Fruit fly (Drosophila melanogaster) whole organism, embryonic: Measurements from ENCODE around the gene alphaSnap.

Experiments
- Aef1 ChIP-seq: fragments of 200-800 bp; sonication (Bioruptor generic); IDR thresholded peaks from 3 replicates; pipeline ENCODE4 v1.3.6; 2022; ENCODE audit warnings: missing biosample characterization, missing genetic modification characterization
- Atf3 ChIP-seq: fragments of 200-800 bp; sonication (Bioruptor generic); optimal IDR thresholded peaks from 3 replicates; lab custom pipeline; 2016; ENCODE audit warnings: missing biosample characterization, missing genetic modification characterization
- Bdp1 ChIP-seq: fragments of 200-800 bp; sonication (Bioruptor generic); optimal IDR thresholded peaks from 3 replicates; lab custom pipeline; 2016; ENCODE audit warnings: missing biosample characterization, missing genetic modification characterization
- Blimp-1 ChIP-seq: fragments of 200-800 bp; sonication (Bioruptor generic); optimal IDR thresholded peaks from 3 replicates; lab custom pipeline; 2018; ENCODE audit warnings: missing biosample characterization, missing genetic modification characterization, mild to moderate bottlenecking, moderate library complexity, missing genetic modification reagents
- CG11093 ChIP-seq: fragments of 200-800 bp; sonication (Bioruptor generic); IDR thresholded peaks from 3 replicates; pipeline ENCODE4 v1.3.6; 2022; ENCODE audit warnings: missing biosample characterization, missing genetic modification characterization
- CG11456 ChIP-seq: fragments of 200-800 bp; sonication (Bioruptor generic); IDR thresholded peaks from 3 replicates; pipeline ENCODE4 v1.3.6; 2022; ENCODE audit warnings: missing biosample characterization, missing genetic modification characterization
- CG11504 ChIP-seq: fragments of 200-800 bp; sonication (Bioruptor generic); optimal IDR thresholded peaks from 3 replicates; lab custom pipeline; 2019; ENCODE audit warnings: missing biosample characterization, mild to moderate bottlenecking, missing genetic modification characterization, moderate library complexity
- CG11696 ChIP-seq: fragments of 200-800 bp; sonication (Bioruptor generic); IDR thresholded peaks from 2 replicates; pipeline ENCODE4 v1.3.6; 2022; ENCODE audit warnings: missing biosample characterization, missing genetic modification characterization
- CG12299 ChIP-seq: fragments of 200-800 bp; sonication (Bioruptor generic); optimal IDR thresholded peaks from 2 replicates; lab custom pipeline; 2018; ENCODE audit warnings: missing biosample characterization, mild to moderate bottlenecking, missing genetic modification characterization
- CG12659 ChIP-seq: fragments of 200-800 bp; sonication (Bioruptor generic); optimal IDR thresholded peaks from 3 replicates; lab custom pipeline; 2017; ENCODE audit warnings: mild to moderate bottlenecking, missing biosample characterization, missing genetic modification reagents, missing genetic modification characterization
- CG15073 ChIP-seq: fragments of 200-800 bp; sonication (Bioruptor generic); optimal IDR thresholded peaks from 2 replicates; lab custom pipeline; 2016; ENCODE audit warnings: missing biosample characterization, missing genetic modification characterization
- CG17328 ChIP-seq: fragments of 200-800 bp; sonication (Bioruptor generic); IDR thresholded peaks from 2 replicates; pipeline ENCODE4 v1.3.6; 2022; ENCODE audit warnings: missing biosample characterization, missing genetic modification characterization
- CG17361 ChIP-seq: fragments of 200-800 bp; sonication (Bioruptor generic); IDR thresholded peaks from 3 replicates; pipeline ENCODE4 v1.3.6; 2022; ENCODE audit warnings: missing biosample characterization, missing genetic modification characterization
- CG17385 ChIP-seq: fragments of 200-800 bp; sonication (Bioruptor generic); optimal IDR thresholded peaks from 3 replicates; lab custom pipeline; 2018; ENCODE audit warnings: missing biosample characterization, mild to moderate bottlenecking, missing genetic modification characterization
- CG17612 ChIP-seq: fragments of 200-800 bp; sonication (Bioruptor generic); IDR thresholded peaks from 2 replicates; pipeline ENCODE4 v1.3.6; 2022; ENCODE audit warnings: missing biosample characterization, missing genetic modification characterization
- CG2712 ChIP-seq: fragments of 200-800 bp; optimal IDR thresholded peaks from 3 replicates; lab custom pipeline; 2019; ENCODE audit warnings: missing biosample characterization, mild to moderate bottlenecking, missing genetic modification characterization, moderate library complexity
- CG2889 ChIP-seq: fragments of 200-800 bp; sonication (Bioruptor generic); IDR thresholded peaks from 3 replicates; pipeline ENCODE4 v1.3.6; 2022; ENCODE audit warnings: missing biosample characterization, missing genetic modification characterization
- CG4282 ChIP-seq: fragments of 200-800 bp; sonication (Bioruptor generic); optimal IDR thresholded peaks from 2 replicates; lab custom pipeline; 2016; ENCODE audit warnings: missing biosample characterization, missing genetic modification characterization
- CG5180 ChIP-seq: fragments of 200-800 bp; sonication (Bioruptor generic); optimal IDR thresholded peaks from 3 replicates; lab custom pipeline; 2017; ENCODE audit warnings: missing biosample characterization, missing genetic modification characterization, mild to moderate bottlenecking, moderate library complexity, missing genetic modification reagents
- CG5953 ChIP-seq: fragments of 200-800 bp; sonication (Bioruptor generic); IDR thresholded peaks from 2 replicates; pipeline ENCODE4 v1.3.6; 2022; ENCODE audit warnings: missing biosample characterization, missing genetic modification characterization
- Dek ChIP-seq: fragments of 200-800 bp; sonication (Bioruptor generic); optimal IDR thresholded peaks from 3 replicates; lab custom pipeline; 2019; ENCODE audit warnings: missing biosample characterization, mild to moderate bottlenecking, missing genetic modification characterization, moderate library complexity
- E2f1 ChIP-seq: fragments of 200-800 bp; sonication (Bioruptor generic); IDR thresholded peaks from 2 replicates; pipeline ENCODE4 v1.3.6; 2022; ENCODE audit warnings: missing biosample characterization, missing genetic modification characterization
- Elba2 ChIP-seq: fragments of 200-800 bp; sonication (Bioruptor generic); optimal IDR thresholded peaks from 3 replicates; lab custom pipeline; 2016; ENCODE audit warnings: missing biosample characterization, missing genetic modification characterization
- Hey ChIP-seq: fragments of 200-800 bp; sonication (Bioruptor generic); optimal IDR thresholded peaks from 3 replicates; lab custom pipeline; 2018; ENCODE audit warnings: missing biosample characterization, mild to moderate bottlenecking, missing genetic modification characterization
- Hr3 ChIP-seq: fragments of 200-800 bp; sonication (Bioruptor generic); optimal IDR thresholded peaks from 3 replicates; lab custom pipeline; 2016; ENCODE audit warnings: missing biosample characterization, missing genetic modification characterization
- Hr78 ChIP-seq, 2 experiments: fragments of 200-800 bp in 1 of 2; fragments of >200 bp in 1 of 2; sonication (Bioruptor generic) in 1 of 2; optimal IDR thresholded peaks; 2 replicates each; lab custom pipeline; 2017 to 2019; ENCODE audit warnings: missing biosample characterization in 2 of 2, missing genetic modification characterization in 2 of 2, mild to moderate bottlenecking in 1 of 2, moderate library complexity in 1 of 2
- Hsf ChIP-seq: fragments of 200-800 bp; sonication (Bioruptor generic); optimal IDR thresholded peaks from 3 replicates; lab custom pipeline; 2016; ENCODE audit warnings: missing biosample characterization, missing genetic modification characterization
- Jarid2 ChIP-seq: fragments of 200-800 bp; sonication (Bioruptor generic); optimal IDR thresholded peaks from 3 replicates; lab custom pipeline; 2017; ENCODE audit warnings: mild to moderate bottlenecking, missing biosample characterization, missing genetic modification reagents, missing genetic modification characterization
- MBD-R2 ChIP-seq: fragments of 200-800 bp; sonication (Bioruptor generic); IDR thresholded peaks from 2 replicates; pipeline ENCODE4 v1.3.6; 2022; ENCODE audit warnings: missing biosample characterization, missing genetic modification characterization
- Nf-YB ChIP-seq: fragments of 200-800 bp; sonication (Bioruptor generic); optimal IDR thresholded peaks from 3 replicates; lab custom pipeline; 2019; ENCODE audit warnings: missing biosample characterization, mild to moderate bottlenecking, missing genetic modification characterization, moderate library complexity
- NfI ChIP-seq: fragments of 200-800 bp; sonication (Bioruptor generic); optimal IDR thresholded peaks from 3 replicates; lab custom pipeline; 2018; ENCODE audit warnings: missing biosample characterization, mild to moderate bottlenecking, missing genetic modification characterization, moderate library complexity
- Ravus ChIP-seq: fragments of 200-800 bp; sonication (Bioruptor generic); IDR thresholded peaks from 2 replicates; pipeline ENCODE4 v1.3.6; 2022; ENCODE audit warnings: missing biosample characterization, missing genetic modification characterization
- Sin3A ChIP-seq: fragments of >200 bp; optimal IDR thresholded peaks from 2 replicates; lab custom pipeline; 2018
- bbx ChIP-seq: fragments of 200-800 bp; sonication (Bioruptor generic); IDR thresholded peaks from 2 replicates; pipeline ENCODE4 v1.3.6; 2022; ENCODE audit warnings: missing biosample characterization, missing genetic modification characterization; ENCODE audit not compliant: partially characterized antibody
- corto ChIP-seq: fragments of 200-800 bp; sonication (Bioruptor generic); optimal IDR thresholded peaks from 2 replicates; lab custom pipeline; 2016; ENCODE audit warnings: missing biosample characterization, mild to moderate bottlenecking, missing genetic modification characterization, moderate library complexity
- esg ChIP-seq: fragments of 200-800 bp; sonication (Bioruptor generic); conservative IDR thresholded peaks from 2 replicates; pipeline ENCODE4 v1.3.6; 2022; ENCODE audit warnings: missing biosample characterization, missing genetic modification characterization
- ewg ChIP-seq: fragments of 200-800 bp; sonication (Bioruptor generic); optimal IDR thresholded peaks from 3 replicates; lab custom pipeline; 2017; ENCODE audit warnings: mild to moderate bottlenecking, missing biosample characterization, missing genetic modification reagents, missing genetic modification characterization
- gcm ChIP-seq: fragments of 200-800 bp; sonication (Bioruptor generic); optimal IDR thresholded peaks from 2 replicates; lab custom pipeline; 2019; ENCODE audit warnings: missing biosample characterization, mild to moderate bottlenecking, missing genetic modification characterization, moderate library complexity
- grn ChIP-seq: fragments of 200-800 bp; sonication (Bioruptor generic); optimal IDR thresholded peaks from 3 replicates; lab custom pipeline; 2017; ENCODE audit warnings: missing biosample characterization, missing genetic modification characterization
- gro ChIP-seq: fragments of 200-800 bp; sonication (Bioruptor generic); optimal IDR thresholded peaks from 2 replicates; lab custom pipeline; 2016; ENCODE audit warnings: missing biosample characterization, missing genetic modification characterization
- lilli ChIP-seq: fragments of 200-800 bp; sonication (Bioruptor generic); optimal IDR thresholded peaks from 3 replicates; lab custom pipeline; 2016; ENCODE audit warnings: missing biosample characterization, missing genetic modification characterization
- mam ChIP-seq: fragments of 200-800 bp; sonication (Bioruptor generic); optimal IDR thresholded peaks from 3 replicates; lab custom pipeline; 2016; ENCODE audit warnings: missing biosample characterization, missing genetic modification characterization
- nerfin-1 ChIP-seq: fragments of 200-800 bp; sonication (Bioruptor generic); optimal IDR thresholded peaks from 3 replicates; lab custom pipeline; 2019; ENCODE audit warnings: missing biosample characterization, mild to moderate bottlenecking, missing genetic modification characterization, moderate library complexity
- nerfin-2 ChIP-seq: fragments of 200-800 bp; sonication (Bioruptor generic); IDR thresholded peaks from 2 replicates; pipeline ENCODE4 v1.3.6; 2022; ENCODE audit warnings: missing biosample characterization, missing genetic modification characterization; ENCODE audit not compliant: partially characterized antibody
- nom ChIP-seq: fragments of 200-800 bp; sonication (Bioruptor generic); optimal IDR thresholded peaks from 2 replicates; lab custom pipeline; 2017; ENCODE audit warnings: missing biosample characterization, missing genetic modification characterization, mild to moderate bottlenecking, moderate library complexity, missing genetic modification reagents
- sc ChIP-seq, 3 experiments: fragments of >200 bp in 2 of 3; fragments of 200-800 bp in 1 of 3; sonication (Bioruptor generic) in 1 of 3; optimal IDR thresholded peaks; 2 replicates in 2 of 3; 3 replicates in 1 of 3; lab custom pipeline; 2017; ENCODE audit warnings: mild to moderate bottlenecking in 1 of 3, missing biosample characterization in 1 of 3, missing genetic modification characterization in 1 of 3, missing genetic modification reagents in 1 of 3
- sim ChIP-seq: fragments of 200-800 bp; sonication (Bioruptor generic); IDR thresholded peaks from 2 replicates; pipeline ENCODE4 v1.3.6; 2022; ENCODE audit warnings: missing biosample characterization, missing genetic modification characterization
- sqz ChIP-seq: fragments of 200-800 bp; sonication (Bioruptor generic); optimal IDR thresholded peaks from 3 replicates; lab custom pipeline; 2018; ENCODE audit warnings: missing biosample characterization, mild to moderate bottlenecking, missing genetic modification characterization

alphaSnap gene

dm6 chr3L:20309758-20310733, 3.4 kb upstream of the alphaSnap start (continued):
- TF ChIP-seq CG11696 (GFP tag; lab: Robert Waterston, UW) (no peak), gro (GFP tag; lab: Kevin White, UChicago) (peak; percentile 77), CG2712 (tag; lab: Kevin White, UChicago) (peak; percentile 50), Nf-YB (GFP tag; lab: Kevin White, UChicago) (no peak), CG15073 (GFP tag; lab: Kevin White, UChicago) (no peak), CG11093 (no peak), MBD-R2 (GFP tag; lab: Robert Waterston, UW) (peak; percentile 75), Elba2 (GFP tag; lab: Kevin White, UChicago) (peak; percentile 27), CG2889 (no peak), Jarid2 (GFP tag; lab: Kevin White, UChicago) (no peak), CG17361 (0 out of 3 replicates have a peak, but pooled peaks have one; percentile 33), CG11504 (tag; lab: Kevin White, UChicago) (no peak), Atf3 (GFP tag; lab: Kevin White, UChicago) (peak; percentile 16), NfI (GFP tag; lab: Kevin White, UChicago) (peak; percentile 32), E2f1 (peak; percentile 56), sim (no peak), esg (GFP tag; lab: Robert Waterston, UW) (no peak), bbx (GFP tag; lab: Robert Waterston, UW) (peak; percentile 89), sqz (GFP tag; lab: Kevin White, UChicago) (no peak), CG17385 (GFP tag; lab: Kevin White, UChicago) (no peak), CG17612 (GFP tag; lab: Robert Waterston, UW) (no peak), Blimp-1 (GFP tag; lab: Kevin White, UChicago) (no peak), CG5180 (GFP tag; lab: Kevin White, UChicago) (no peak), CG17328 (GFP tag; lab: Robert Waterston, UW) (no peak), Sin3A (lab: Kevin White, UChicago) (peak; percentile 92), Hr78 (GFP tag; optimal IDR thresholded peaks at IDR 0.05; lab: Kevin White, UChicago) (no peak), Bdp1 (GFP tag; lab: Kevin White, UChicago) (peak; percentile 0), nom (GFP tag; lab: Kevin White, UChicago) (no peak), Hsf (GFP tag; lab: Kevin White, UChicago) (peak; percentile 47), ewg (GFP tag; lab: Kevin White, UChicago) (peak; percentile 37), Aef1 (GFP tag; lab: Robert Waterston, UW) (0 out of 3 replicates have a peak, but pooled peaks have one; percentile 31), CG5953 (GFP tag; lab: Robert Waterston, UW) (no peak), Hey (no peak), CG11456 (GFP tag; lab: Robert Waterston, UW) (peak; percentile 72; the same call in 2 of the 3 replicates), CG4282 (GFP tag; lab: Kevin White, UChicago) (peak; percentile 69), CG12659 (GFP tag; lab: Kevin White, UChicago) (peak; percentile 73), Ravus (GFP tag; lab: Robert Waterston, UW) (no peak), grn (GFP tag; lab: Kevin White, UChicago) (no peak), corto (GFP tag; lab: Kevin White, UChicago) (no peak), lilli (GFP tag; lab: Kevin White, UChicago) (peak; percentile 65), Hr3 (GFP tag; lab: Kevin White, UChicago) (peak; percentile 43), gcm (GFP tag; lab: Kevin White, UChicago) (peak; percentile 36), CG12299 (tag; lab: Kevin White, UChicago) (no peak), sc (optimal IDR thresholded peaks at IDR 0.05; lab: Kevin White, UChicago) (no peak), sc (GFP tag; optimal IDR thresholded peaks at IDR 0.05; lab: Kevin White, UChicago) (no peak), nerfin-1 (peak; percentile 90), nerfin-2 (GFP tag; lab: Robert Waterston, UW) (peak; percentile 36; the same call in 1 of the 2 replicates), mam (peak; percentile 71), Dek (tag; lab: Kevin White, UChicago) (peak; percentile 21)
